Fruit fly (Drosophila melanogaster) whole organism, prepupa: ENCODE data around the gene ida.

ENCODE experiments used
- Blimp-1 ChIP-seq: fragments of 200-800 bp; sonication (Bioruptor generic); optimal IDR thresholded peaks from 3 replicates; lab custom pipeline; 2017; ENCODE audit warnings: missing biosample characterization, missing genetic modification characterization, mild to moderate bottlenecking, moderate library complexity, missing genetic modification reagents
- CG11294 ChIP-seq: fragments of 200-800 bp; sonication (Bioruptor generic); IDR thresholded peaks from 2 replicates; pipeline ENCODE4 v1.3.6; 2022; ENCODE audit warnings: missing biosample characterization, missing genetic modification characterization
- CG32006 ChIP-seq: fragments of 200-800 bp; sonication (Bioruptor generic); optimal IDR thresholded peaks from 3 replicates; lab custom pipeline; 2017; ENCODE audit warnings: missing biosample characterization, mild to moderate bottlenecking, missing genetic modification characterization
- CG6163 ChIP-seq: fragments of 200-800 bp; sonication (Bioruptor generic); IDR thresholded peaks from 3 replicates; pipeline ENCODE4 v1.3.6; 2022; ENCODE audit warnings: missing biosample characterization, missing genetic modification characterization
- CG6854 ChIP-seq: fragments of 200-800 bp; sonication (Bioruptor generic); optimal IDR thresholded peaks from 2 replicates; lab custom pipeline; 2017; ENCODE audit warnings: missing biosample characterization, mild to moderate bottlenecking, missing genetic modification characterization
- Gug ChIP-seq: fragments of 200-800 bp; sonication (Bioruptor generic); IDR thresholded peaks from 2 replicates; pipeline ENCODE4 v1.3.6; 2022; ENCODE audit warnings: missing biosample characterization, missing genetic modification characterization
- Hr4 ChIP-seq: fragments of 200-800 bp; sonication (Bioruptor generic); optimal IDR thresholded peaks from 3 replicates; lab custom pipeline; 2016; ENCODE audit warnings: missing biosample characterization, missing genetic modification characterization
- Lpt ChIP-seq: fragments of 200-800 bp; sonication (Bioruptor generic); optimal IDR thresholded peaks from 3 replicates; lab custom pipeline; 2016; ENCODE audit warnings: missing biosample characterization, missing genetic modification characterization
- Met ChIP-seq: fragments of 200-800 bp; sonication (Bioruptor generic); optimal IDR thresholded peaks from 3 replicates; lab custom pipeline; 2016; ENCODE audit warnings: missing biosample characterization, missing genetic modification characterization
- Smox ChIP-seq: fragments of 200-800 bp; sonication (Bioruptor generic); optimal IDR thresholded peaks from 3 replicates; lab custom pipeline; 2016; ENCODE audit warnings: missing biosample characterization, missing genetic modification characterization
- esn ChIP-seq: fragments of 200-800 bp; sonication (Bioruptor generic); optimal IDR thresholded peaks from 2 replicates; lab custom pipeline; 2016; ENCODE audit warnings: missing biosample characterization, mild to moderate bottlenecking, missing genetic modification characterization, moderate library complexity
- fkh ChIP-seq: fragments of 200-800 bp; sonication (Bioruptor generic); optimal IDR thresholded peaks from 3 replicates; lab custom pipeline; 2017; ENCODE audit warnings: missing biosample characterization, mild to moderate bottlenecking, missing genetic modification characterization, moderate library complexity
- spab ChIP-seq: fragments of 200-800 bp; sonication (Bioruptor generic); optimal IDR thresholded peaks from 2 replicates; lab custom pipeline; 2017; ENCODE audit warnings: missing biosample characterization, mild to moderate bottlenecking, missing genetic modification characterization, missing genetic modification reagents

- TF ChIP-seq Smox (GFP tag; lab: Kevin White, UChicago) (no peak), spab (GFP tag; lab: Kevin White, UChicago) (no peak), esn (no peak), CG32006 (GFP tag; lab: Kevin White, UChicago) (no peak), fkh (no peak), Met (GFP tag; lab: Kevin White, UChicago) (no peak), Hr4 (GFP tag; lab: Kevin White, UChicago) (no peak), Lpt (GFP tag; lab: Kevin White, UChicago) (no peak), CG11294 (GFP tag; lab: Robert Waterston, UW) (no peak), CG6854 (GFP tag; lab: Kevin White, UChicago) (no peak), Gug (GFP tag; lab: Robert Waterston, UW) (no peak), CG6163 (GFP tag; lab: Robert Waterston, UW) (no peak), Blimp-1 (no peak)
Measured at dm6 chr3L:3885933-3886332, 19.2 kb upstream of the ida start.
